Fruit fly (Drosophila melanogaster): Measurements from ENCODE around the gene comm3.
A peak's percentile ranks its signal among the peaks of the same experiment; 100 is the strongest.

The comm3 gene

DNA sequence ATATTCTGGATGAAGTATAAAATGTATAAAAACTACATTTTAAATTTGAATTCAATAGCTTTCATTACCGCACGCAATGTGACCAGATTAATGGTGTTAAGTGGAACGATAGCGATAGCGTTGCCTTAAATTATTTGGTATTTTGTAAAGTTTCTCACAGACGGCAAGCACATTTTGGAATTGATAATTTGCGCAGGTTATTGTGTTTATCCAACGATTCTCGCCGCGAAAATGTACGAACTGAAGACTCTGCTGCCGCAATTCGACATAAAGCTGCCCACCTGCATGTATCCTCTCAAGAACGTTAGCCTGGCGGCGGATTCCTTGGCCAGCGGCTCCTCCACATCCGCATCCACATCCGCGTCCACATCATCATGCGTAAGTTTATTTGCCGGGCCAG is 64.1 kb downstream of the comm3 start, which contains the start of gene AIMP2 (continued):
- TF ChIP-seq unc-4 (GFP tag; IDR thresholded peaks at IDR 0.05; ENCODE audit: partially characterized antibody) (peak; percentile 49), CG6813 (GFP tag; optimal IDR thresholded peaks at IDR 0.05) (no peak), Nf-YA (GFP tag; IDR thresholded peaks at IDR 0.05) (no peak), ranshi (GFP tag; IDR thresholded peaks at IDR 0.05) (no peak), cad (GFP tag; optimal IDR thresholded peaks at IDR 0.05) (no peak), grn (GFP tag; optimal IDR thresholded peaks at IDR 0.05) (no peak), CG10979 (tag; optimal IDR thresholded peaks at IDR 0.05) (no peak), trem (tag; optimal IDR thresholded peaks at IDR 0.05) (peak; percentile 21), CG4707 (GFP tag; optimal IDR thresholded peaks at IDR 0.05) (no peak), CG14710 (tag; optimal IDR thresholded peaks at IDR 0.05) (peak; percentile 18), inv (GFP tag; IDR thresholded peaks at IDR 0.05; ENCODE audit: partially characterized antibody) (0 out of 2 replicates have a peak, but pooled peaks have one; percentile 13), CG13287 (GFP tag; IDR thresholded peaks at IDR 0.05; ENCODE audit: partially characterized antibody) (peak; percentile 55), Ets97D (GFP tag; optimal IDR thresholded peaks at IDR 0.05) (peak; percentile 11), CG11093 (GFP tag; IDR thresholded peaks at IDR 0.05) (no peak), disco-r (GFP tag; optimal IDR thresholded peaks at IDR 0.05) (no peak), hb (GFP tag; IDR thresholded peaks at IDR 0.05; ENCODE audit: partially characterized antibody) (no peak), usp (GFP tag; optimal IDR thresholded peaks at IDR 0.05) (no peak), aop (GFP tag; IDR thresholded peaks at IDR 0.05) (no peak), CG13775 (GFP tag; optimal IDR thresholded peaks at IDR 0.05) (peak; percentile 100), Scr (GFP tag; IDR thresholded peaks at IDR 0.05; ENCODE audit: partially characterized antibody) (peak; percentile 31; the same call in 1 of the 2 replicates), Pdp1 (GFP tag; optimal IDR thresholded peaks at IDR 0.05) (peak in 1 of 2 experiments; percentile 34), CG17802 (tag; optimal IDR thresholded peaks at IDR 0.05) (no peak), nerfin-2 (GFP tag; IDR thresholded peaks at IDR 0.05; ENCODE audit: partially characterized antibody) (no peak), sisA (GFP tag; IDR thresholded peaks at IDR 0.05) (no peak), CG8944 (GFP tag; optimal IDR thresholded peaks at IDR 0.05) (no peak), Kr (GFP tag; optimal IDR thresholded peaks at IDR 0.05) (no peak), Doc3 (GFP tag; IDR thresholded peaks at IDR 0.05; ENCODE audit: partially characterized antibody) (0 out of 3 replicates have a peak, but pooled peaks have one; percentile 33), MBD-R2 (GFP tag; IDR thresholded peaks at IDR 0.05) (peak; percentile 71), CG1603 (tag; optimal IDR thresholded peaks at IDR 0.05) (peak; percentile 63), CG17186 (GFP tag; optimal IDR thresholded peaks at IDR 0.05) (peak; percentile 23), Camta (GFP tag; optimal IDR thresholded peaks at IDR 0.05) (no peak), CG9797 (GFP tag; optimal IDR thresholded peaks at IDR 0.05) (peak; percentile 78)

DNA sequence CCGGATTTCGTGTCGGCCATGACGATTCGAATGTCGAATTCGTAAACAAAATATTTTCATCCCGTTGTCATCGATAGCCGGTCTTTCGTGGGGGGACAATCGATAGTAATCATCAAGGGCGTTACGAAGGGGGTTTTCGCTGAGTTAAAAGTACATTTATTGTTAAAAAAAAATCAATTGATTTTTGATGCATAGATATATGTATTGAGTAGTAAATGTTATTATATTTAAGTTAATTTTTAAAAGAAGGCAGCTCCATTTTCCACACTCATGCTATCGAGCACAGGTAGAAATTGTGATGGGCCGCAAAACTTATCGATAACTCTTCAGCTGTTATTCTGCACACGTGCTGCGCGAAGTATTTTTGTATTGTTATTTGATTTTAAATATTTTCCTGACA is 67.1 kb downstream of the comm3 start, which contains the start of the genes mrn and CG12301:
Gene mrn (minus strand): TSS at position 51 of the 400 bp plus-strand sequence.
Gene CG12301 (plus strand): TSS at position 314 of the 400 bp plus-strand sequence.
- no peak for TF ChIP-seq CG12219 (GFP tag; optimal IDR thresholded peaks at IDR 0.05)
- TF ChIP-seq ac (GFP tag; optimal IDR thresholded peaks at IDR 0.05), result no peak
- peak; percentile 14 for TF ChIP-seq Tbp (GFP tag; optimal IDR thresholded peaks at IDR 0.05)
- no peak for TF ChIP-seq repo (GFP tag; optimal IDR thresholded peaks at IDR 0.05)
- peak; percentile 48 for TF ChIP-seq pum (GFP tag; optimal IDR thresholded peaks at IDR 0.05)
- TF ChIP-seq CG10979 (tag; optimal IDR thresholded peaks at IDR 0.05), result peak; percentile 61
- TF ChIP-seq eyg (GFP tag; optimal IDR thresholded peaks at IDR 0.05), result peak; percentile 23
- TF ChIP-seq usp (GFP tag; optimal IDR thresholded peaks at IDR 0.05), result no peak
- TF ChIP-seq gsb (GFP tag; IDR thresholded peaks at IDR 0.05), result peak; percentile 52; the same call in 1 of the 2 replicates
- peak; percentile 99 for TF ChIP-seq sob (GFP tag; IDR thresholded peaks at IDR 0.05)
- no peak for TF ChIP-seq CG17912 (GFP tag; optimal IDR thresholded peaks at IDR 0.05)
- TF ChIP-seq gt (GFP tag; IDR thresholded peaks at IDR 0.05), result peak; percentile 38; the same call in 1 of the 2 replicates
- peak; percentile 11 for TF ChIP-seq Mes4 (GFP tag; optimal IDR thresholded peaks at IDR 0.05)
- TF ChIP-seq Asciz (GFP tag; optimal IDR thresholded peaks at IDR 0.05), result no peak
- TF ChIP-seq CG2889 (GFP tag; IDR thresholded peaks at IDR 0.05), result peak; percentile 50; the same call in 1 of the 3 replicates
- TF ChIP-seq CG34422 (GFP tag; IDR thresholded peaks at IDR 0.05), result peak; percentile 98
- TF ChIP-seq PHDP (tag; optimal IDR thresholded peaks at IDR 0.05), result no peak
- no peak for TF ChIP-seq CG11504 (tag; optimal IDR thresholded peaks at IDR 0.05)
- peak; percentile 9 for TF ChIP-seq CG30431 (GFP tag; optimal IDR thresholded peaks at IDR 0.05)
- TF ChIP-seq CG10274 (GFP tag; optimal IDR thresholded peaks at IDR 0.05), result no peak
- peak; percentile 49 for TF ChIP-seq tup (GFP tag; optimal IDR thresholded peaks at IDR 0.05)
